Worm (Caenorhabditis elegans) whole organism, mixed stage, embryonic: ENCODE measurements around the gene tbc-17.

ENCODE experiments used
- blmp-1 ChIP-seq: fragments of 150-350 bp; optimal IDR thresholded peaks from 2 replicates; lab custom pipeline; 2014; ENCODE audit warnings: missing biosample characterization, missing genetic modification characterization
- flh-1 ChIP-seq: fragments of 200-800 bp; sonication (Bioruptor generic); optimal IDR thresholded peaks from 2 replicates; lab custom pipeline; 2018; ENCODE audit warnings: mild to moderate bottlenecking, missing genetic modification characterization, moderate library complexity, missing compliant biosample characterization
- lsy-2 ChIP-seq: fragments of 150-350 bp; optimal IDR thresholded peaks from 2 replicates; lab custom pipeline; 2014; ENCODE audit warnings: missing biosample characterization, missing genetic modification characterization
- mab-5 ChIP-seq: fragments of 150-350 bp; optimal IDR thresholded peaks from 2 replicates; lab custom pipeline; 2014; ENCODE audit warnings: missing biosample characterization, missing genetic modification characterization
- nhr-12 ChIP-seq: fragments of 150-350 bp; optimal IDR thresholded peaks from 2 replicates; lab custom pipeline; 2014; ENCODE audit warnings: missing biosample characterization, missing genetic modification characterization
- unc-62 ChIP-seq: fragments of 150-350 bp; optimal IDR thresholded peaks from 2 replicates; lab custom pipeline; 2014; ENCODE audit warnings: missing biosample characterization, missing genetic modification reagents, missing genetic modification characterization
- ztf-11 ChIP-seq: fragments of 150-350 bp; optimal IDR thresholded peaks from 2 replicates; lab custom pipeline; 2014; ENCODE audit warnings: missing biosample characterization, missing genetic modification characterization

ce11 chrII:12658409-12658808 lies 35.8 kb upstream of the tbc-17 start:
- TF ChIP-seq unc-62 (GFP tag; lab: Kevin White, UChicago) (no peak), mab-5 (tag; lab: Kevin White, UChicago) (no peak), flh-1 (GFP tag; lab: Kevin White, UChicago) (no peak), blmp-1 (tag; lab: Kevin White, UChicago) (no peak), ztf-11 (tag; lab: Kevin White, UChicago) (no peak), nhr-12 (no peak), lsy-2 (tag; lab: Kevin White, UChicago) (no peak)
